Fruit fly (Drosophila melanogaster): ENCODE measurements around the gene CG11322.

Gene CG11322

DNA sequence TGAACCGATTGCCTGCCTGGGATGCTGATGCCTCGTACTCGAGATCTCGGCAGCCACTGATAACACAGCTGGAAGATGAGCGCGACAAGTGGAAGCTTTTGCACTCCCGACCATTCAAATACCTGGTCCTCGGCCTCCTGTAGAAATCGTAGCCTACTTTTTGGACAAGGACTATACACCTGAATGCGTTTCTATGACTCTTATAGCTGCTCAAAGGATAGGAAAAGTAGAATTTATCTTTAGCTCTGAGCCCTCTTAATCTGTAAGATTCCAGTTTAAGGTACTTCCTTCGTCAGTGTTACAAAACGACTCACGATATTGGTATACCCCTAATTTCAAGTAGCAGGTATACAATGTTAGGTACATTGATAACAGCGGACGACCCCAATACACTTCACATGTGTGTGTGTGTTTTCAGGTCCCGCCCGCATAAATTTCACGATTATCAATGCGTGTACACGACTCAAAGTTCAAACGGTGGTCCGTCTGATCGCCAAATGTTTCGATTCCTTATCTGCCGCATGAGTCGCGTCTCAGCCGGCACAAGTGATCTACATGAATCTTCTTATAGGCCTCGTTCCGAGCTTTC is 43.2 kb downstream of the CG11322 start, which contains the start of gene AkhR (continued):
- peak; percentile 47 for TF ChIP-seq Med (GFP tag)
- no peak for TF ChIP-seq CG4282 (GFP tag; optimal IDR thresholded peaks at IDR 0.05)
- no peak for TF ChIP-seq Hmx (GFP tag; optimal IDR thresholded peaks at IDR 0.05)
- TF ChIP-seq row (GFP tag; IDR thresholded peaks at IDR 0.05) = peak; percentile 47
- no peak for TF ChIP-seq CG10147 (GFP tag; optimal IDR thresholded peaks at IDR 0.05)
- peak; percentile 9 for TF ChIP-seq CG34376 (GFP tag; optimal IDR thresholded peaks at IDR 0.05)
- no peak for TF ChIP-seq CG10321 (GFP tag; IDR thresholded peaks at IDR 0.05)
- no peak for TF ChIP-seq amos (GFP tag; IDR thresholded peaks at IDR 0.05; ENCODE audit: partially characterized antibody)
- no peak for TF ChIP-seq tx (GFP tag; optimal IDR thresholded peaks at IDR 0.05)
- TF ChIP-seq sug (tag; optimal IDR thresholded peaks at IDR 0.05) = no peak
- TF ChIP-seq luna (GFP tag; optimal IDR thresholded peaks at IDR 0.05) = no peak
- TF ChIP-seq ERR (GFP tag; optimal IDR thresholded peaks at IDR 0.05) = no peak

DNA sequence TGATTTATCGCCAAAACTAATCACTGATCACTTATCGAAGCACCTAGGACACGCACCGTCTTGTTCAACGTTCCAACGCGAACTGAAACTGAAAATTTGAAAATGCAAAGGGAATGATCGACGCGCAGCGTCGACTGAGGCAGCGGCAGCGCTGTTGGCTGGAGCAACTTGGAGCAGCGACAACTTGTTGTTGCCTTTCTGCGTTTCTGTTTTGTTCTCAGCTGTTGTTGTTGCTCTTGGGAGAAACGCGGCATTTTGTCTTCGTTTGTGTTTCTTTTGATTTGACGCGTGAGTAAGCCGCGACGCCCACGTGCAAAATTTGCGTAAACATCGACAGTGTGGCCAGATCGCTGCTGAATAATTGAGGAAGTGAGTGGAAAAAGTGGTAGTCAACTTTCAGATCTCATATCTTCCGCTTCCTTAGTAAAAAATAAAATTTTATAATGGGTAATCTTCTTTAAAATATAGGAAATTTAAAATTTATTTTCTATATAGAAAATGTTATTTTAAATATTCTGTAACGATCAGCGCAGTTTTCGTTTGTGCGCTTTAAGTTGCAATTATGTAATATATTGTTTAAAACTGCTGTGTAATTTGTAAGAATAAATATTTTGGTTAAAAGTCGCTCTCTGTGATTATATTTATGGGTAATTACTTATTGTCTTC is 50.3 kb downstream of the CG11322 start, which contains the start of gene Tsp:
Tsp (minus strand) TSS at position 90 of the 666 bp plus-strand sequence.
- TF ChIP-seq mirr (GFP tag; optimal IDR thresholded peaks at IDR 0.05) (peak; percentile 0), CG30403 (GFP tag; optimal IDR thresholded peaks at IDR 0.05) (no peak), unpg (GFP tag; optimal IDR thresholded peaks at IDR 0.05) (peak; percentile 0), CG6272 (GFP tag; IDR thresholded peaks at IDR 0.05) (no peak), org-1 (GFP tag; optimal IDR thresholded peaks at IDR 0.05) (no peak), CG30431 (GFP tag; optimal IDR thresholded peaks at IDR 0.05) (no peak), sr (GFP tag; IDR thresholded peaks at IDR 0.05) (peak; percentile 86), dati (GFP tag; IDR thresholded peaks at IDR 0.05) (no peak), aop (GFP tag; IDR thresholded peaks at IDR 0.05) (no peak), pb (GFP tag; optimal IDR thresholded peaks at IDR 0.05) (no peak), hbn (GFP tag; IDR thresholded peaks at IDR 0.05; ENCODE audit: partially characterized antibody) (0 out of 2 replicates have a peak, but pooled peaks have one; percentile 35), CG18262 (tag; optimal IDR thresholded peaks at IDR 0.05) (peak; percentile 3), chinmo (GFP tag; IDR thresholded peaks at IDR 0.05; ENCODE audit: partially characterized antibody) (peak; percentile 96; the same call in 3 of the 4 replicates), lab (GFP tag; optimal IDR thresholded peaks at IDR 0.05) (peak; percentile 14), sens (GFP tag) (peak; percentile 67), Pdp1 (GFP tag; optimal IDR thresholded peaks at IDR 0.05) (peak in 1 of 2 experiments; percentile 54), gro (GFP tag; optimal IDR thresholded peaks at IDR 0.05) (peak; percentile 10), mam (GFP tag; optimal IDR thresholded peaks at IDR 0.05) (no peak), zf30C (GFP tag; optimal IDR thresholded peaks at IDR 0.05) (no peak), CG6791 (GFP tag; IDR thresholded peaks at IDR 0.05; ENCODE audit: partially characterized antibody) (no peak), CG17568 (GFP tag; optimal IDR thresholded peaks at IDR 0.05) (no peak), dysf (GFP tag; IDR thresholded peaks at IDR 0.05) (no peak; the same call in 2 of the 3 replicates), CG16813 (GFP tag; IDR thresholded peaks at IDR 0.05; ENCODE audit: partially characterized antibody) (no peak), ham (GFP tag; IDR thresholded peaks at IDR 0.05) (no peak), zfh1 (GFP tag; IDR thresholded peaks at IDR 0.05) (no peak), Sry-δ (GFP tag; optimal IDR thresholded peaks at IDR 0.05) (no peak), CG4360 (GFP tag; IDR thresholded peaks at IDR 0.05) (peak; percentile 93), nmo (GFP tag; optimal IDR thresholded peaks at IDR 0.05) (no peak), CG31441 (GFP tag; IDR thresholded peaks at IDR 0.05) (0 out of 2 replicates have a peak, but pooled peaks have one; percentile 10), wor (GFP tag; IDR thresholded peaks at IDR 0.05) (no peak), Ets65A (GFP tag) (peak; percentile 30), trem (tag; optimal IDR thresholded peaks at IDR 0.05) (no peak), H15 (GFP tag; IDR thresholded peaks at IDR 0.05) (no peak), bab2 (GFP tag; optimal IDR thresholded peaks at IDR 0.05) (no peak), CG15479 (GFP tag; optimal IDR thresholded peaks at IDR 0.05) (peak; percentile 5), CG3847 (GFP tag; IDR thresholded peaks at IDR 0.05) (no peak), Bgb (GFP tag; IDR thresholded peaks at IDR 0.05; ENCODE audit: partially characterized antibody) (0 out of 2 replicates have a peak, but pooled peaks have one; percentile 18)

Data from whole organism, embryonic.